Worm (Caenorhabditis elegans): ENCODE data around the gene T13F3.4.
A peak's percentile ranks its signal among the peaks of the same experiment; 100 is the strongest.

T13F3.4 gene

DNA sequence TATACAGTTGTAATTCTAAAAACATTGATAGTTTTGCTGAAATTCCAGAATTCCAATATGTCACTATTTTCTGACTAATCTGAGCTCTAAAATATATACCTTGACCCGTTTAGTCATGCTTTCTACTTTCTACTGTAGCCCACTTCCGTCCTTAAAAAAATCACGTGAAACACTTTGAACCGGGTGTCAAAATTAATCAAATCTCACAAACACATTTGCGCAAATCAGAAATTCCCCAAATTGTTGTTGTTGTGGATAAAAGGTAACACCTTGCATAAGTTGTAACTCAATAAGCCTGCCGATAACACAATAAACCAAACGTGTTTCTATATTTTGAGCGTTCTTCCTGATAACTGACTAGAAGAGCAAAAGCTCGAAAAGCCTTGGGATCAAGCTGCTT lies 40.8 kb upstream of the T13F3.4 start, which contains the start of gene srxa-7:
Gene srxa-7 (plus strand): TSS at position 301 of the 400 bp plus-strand sequence.
- no peak for TF ChIP-seq egl-44 (GFP tag; IDR thresholded peaks at IDR 0.05)
- TF ChIP-seq Y53G8AR.9 (GFP tag; conservative IDR thresholded peaks at IDR 0.05), result no peak
- TF ChIP-seq lin-54 (GFP tag; optimal IDR thresholded peaks at IDR 0.05), result no peak
- no peak for TF ChIP-seq dox-1 (GFP tag; IDR thresholded peaks at IDR 0.05)
- TF ChIP-seq nhr-27 (tag; optimal IDR thresholded peaks at IDR 0.05), result no peak
- no peak for TF ChIP-seq madf-8 (GFP tag; conservative IDR thresholded peaks at IDR 0.05)
- no peak for TF ChIP-seq xnd-1 (tag; optimal IDR thresholded peaks at IDR 0.05)
- TF ChIP-seq tbx-9 (tag; optimal IDR thresholded peaks at IDR 0.05; ENCODE audit: borderline replicate concordance), result no peak
- TF ChIP-seq lsy-27 (tag; optimal IDR thresholded peaks at IDR 0.05; ENCODE audit: borderline replicate concordance, insufficient read depth), result no peak
- no peak for TF ChIP-seq C06A6.2 (GFP tag; conservative IDR thresholded peaks at IDR 0.05)
- no peak for TF ChIP-seq ztf-25 (GFP tag; IDR thresholded peaks at IDR 0.05)

DNA sequence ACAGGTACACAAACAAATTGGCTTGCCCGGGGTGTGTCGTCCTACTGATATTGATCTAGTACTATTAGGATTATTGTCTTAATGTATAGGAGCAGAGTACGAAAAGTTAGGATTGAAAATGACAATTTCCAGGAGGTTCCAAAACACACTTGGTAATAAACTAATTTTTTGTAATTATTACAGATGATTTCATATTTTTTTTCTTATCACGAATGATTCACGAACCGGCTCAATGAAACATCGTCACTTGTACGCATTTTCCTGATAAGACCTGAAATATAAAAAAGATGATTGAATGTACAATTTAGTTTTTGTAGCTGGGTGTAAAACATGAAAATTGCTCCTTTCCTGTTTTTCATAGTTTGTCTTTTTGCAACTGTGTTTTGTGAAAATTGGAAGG lies 36.0 kb upstream of the T13F3.4 start, which contains the start of the genes C31A11.13 and oac-6:
Gene C31A11.13 (minus strand): TSS at position 113 of the 400 bp plus-strand sequence.
Gene oac-6 (plus strand): TSS at position 279 of the 400 bp plus-strand sequence.
- no peak for TF ChIP-seq aptf-2 (GFP tag; conservative IDR thresholded peaks at IDR 0.05)
- no peak for TF ChIP-seq snpc-4 (GFP tag; optimal IDR thresholded peaks at IDR 0.05)
- TF ChIP-seq snpc-4 (tag; optimal IDR thresholded peaks at IDR 0.05), result peak in 2 of 4 experiments; percentile 14 to 41
- no peak for TF ChIP-seq dpff-1 (tag; optimal IDR thresholded peaks at IDR 0.05)
- no peak for TF ChIP-seq egl-44 (GFP tag; IDR thresholded peaks at IDR 0.05)

DNA sequence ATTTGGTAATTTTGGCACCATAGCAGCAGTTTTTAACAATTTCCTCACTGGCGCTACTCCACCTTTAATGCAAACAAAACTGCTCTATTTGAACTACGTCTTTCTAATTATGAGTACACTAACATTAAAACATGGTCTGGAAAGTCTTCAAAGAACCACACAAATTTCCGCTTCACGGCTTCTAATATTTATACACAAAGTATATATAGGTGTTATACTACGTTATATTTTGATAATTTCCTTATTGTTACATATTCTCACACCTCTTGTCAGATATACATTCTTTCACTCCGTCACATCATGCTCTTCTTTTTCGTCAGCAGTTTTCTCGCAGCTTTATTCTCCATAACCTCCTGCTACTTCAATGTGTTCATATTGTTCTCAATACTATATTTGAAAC lies 33.9 kb upstream of the T13F3.4 start, which contains the start of gene srbc-82:
Gene srbc-82 (plus strand): TSS at position 301 of the 400 bp plus-strand sequence.
- TF ChIP-seq ztf-28 (GFP tag; IDR thresholded peaks at IDR 0.05) (no peak), B0336.3 (GFP tag; IDR thresholded peaks at IDR 0.05) (no peak), ztf-18 (tag; optimal IDR thresholded peaks at IDR 0.05) (no peak), athp-1 (tag; optimal IDR thresholded peaks at IDR 0.05) (no peak), rec-8 (tag; optimal IDR thresholded peaks at IDR 0.05) (no peak), atf-7 (tag; optimal IDR thresholded peaks at IDR 0.05) (no peak), chd-7 (tag; optimal IDR thresholded peaks at IDR 0.05) (no peak), ceh-58 (GFP tag; IDR thresholded peaks at IDR 0.05) (no peak), ztf-22 (GFP tag; optimal IDR thresholded peaks at IDR 0.05) (no peak), F52B5.7 (tag; optimal IDR thresholded peaks at IDR 0.05) (no peak)

DNA sequence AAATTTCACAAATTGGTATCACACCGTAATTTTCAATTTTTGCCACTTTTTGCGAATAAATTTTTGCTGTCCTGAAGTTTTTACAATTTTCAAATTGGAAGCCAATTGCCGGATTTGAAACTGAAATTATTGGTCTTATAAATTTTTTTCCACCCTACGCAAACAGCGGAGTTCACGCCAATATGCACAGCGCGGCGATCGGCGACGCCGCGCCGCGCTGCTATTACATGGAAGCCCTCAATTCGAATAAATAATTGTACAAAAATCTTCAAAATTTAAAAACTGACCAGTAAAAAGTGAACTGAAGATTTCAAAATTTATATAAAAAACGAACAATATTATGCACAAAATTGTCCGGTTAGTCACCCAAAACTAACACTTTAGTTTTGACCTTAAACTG lies 33.4 kb upstream of the T13F3.4 start:
- peak; percentile 97 for TF ChIP-seq madf-10 (tag; optimal IDR thresholded peaks at IDR 0.05)
- no peak for TF ChIP-seq Y53F4B.3 (GFP tag; IDR thresholded peaks at IDR 0.05)
- TF ChIP-seq lin-26 (GFP tag; IDR thresholded peaks at IDR 0.05), result no peak
- TF ChIP-seq ztf-18 (tag; optimal IDR thresholded peaks at IDR 0.05), result no peak

DNA sequence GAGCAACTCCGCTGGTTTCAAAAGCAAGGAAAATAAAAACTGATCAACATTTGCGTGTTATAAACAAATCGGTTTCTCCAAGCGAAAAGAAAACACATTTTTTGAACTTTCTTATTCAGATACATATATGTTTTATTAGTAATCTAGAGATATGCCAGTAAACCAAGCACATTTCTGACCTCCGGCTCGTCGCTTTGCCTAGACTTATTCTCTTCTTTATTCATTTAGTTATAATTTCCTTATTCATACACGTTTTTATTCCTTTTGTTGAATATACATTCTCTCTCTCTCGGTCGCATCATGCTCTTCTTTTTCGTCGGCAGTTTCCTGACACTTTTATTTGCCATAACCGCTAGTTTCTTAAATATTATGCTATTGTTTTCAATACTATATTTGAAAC lies 32.3 kb upstream of the T13F3.4 start, which contains the start of gene srbc-84:
Gene srbc-84 (plus strand): TSS at position 301 of the 400 bp plus-strand sequence.
- TF ChIP-seq F39B2.1 (GFP tag; IDR thresholded peaks at IDR 0.05) (no peak), ztf-18 (tag; optimal IDR thresholded peaks at IDR 0.05) (no peak), nhr-179 (tag; optimal IDR thresholded peaks at IDR 0.05) (no peak), nhr-90 (tag; optimal IDR thresholded peaks at IDR 0.05) (no peak), bed-2 (GFP tag; IDR thresholded peaks at IDR 0.05) (no peak), mcd-1 (GFP tag; IDR thresholded peaks at IDR 0.05) (no peak), lin-35 (GFP tag; optimal IDR thresholded peaks at IDR 0.05) (no peak), Y95B8A.8 (GFP tag; IDR thresholded peaks at IDR 0.05) (no peak), madf-10 (tag; optimal IDR thresholded peaks at IDR 0.05) (no peak), gei-17 (GFP tag; optimal IDR thresholded peaks at IDR 0.05) (no peak), egl-18 (GFP tag; IDR thresholded peaks at IDR 0.05) (no peak), madf-6 (GFP tag; IDR thresholded peaks at IDR 0.05) (no peak), K11D2.4 (GFP tag; IDR thresholded peaks at IDR 0.05) (no peak), F23B12.7 (tag; optimal IDR thresholded peaks at IDR 0.05; ENCODE audit: insufficient read depth) (no peak), Y53G8AR.9 (GFP tag; conservative IDR thresholded peaks at IDR 0.05) (no peak), lsy-27 (tag; optimal IDR thresholded peaks at IDR 0.05; ENCODE audit: borderline replicate concordance, insufficient read depth) (no peak), dox-1 (GFP tag; IDR thresholded peaks at IDR 0.05) (no peak), nfyb-1 (GFP tag; IDR thresholded peaks at IDR 0.05) (no peak), F33H1.4 (GFP tag; IDR thresholded peaks at IDR 0.05) (no peak)
